Fruit fly (Drosophila melanogaster) whole organism, embryonic: ENCODE results near the gene grsm.

Experiments used
- Adf1 ChIP-seq: fragments of 200-800 bp; sonication (Bioruptor generic); IDR thresholded peaks from 2 replicates; pipeline ENCODE4 v1.3.6; 2022; ENCODE audit warnings: missing biosample characterization, missing genetic modification characterization
- Awh ChIP-seq: fragments of 200-800 bp; sonication (Bioruptor generic); IDR thresholded peaks from 2 replicates; pipeline ENCODE4, ENCODE4 v1.3.6; 2022; ENCODE audit warnings: missing biosample characterization, missing genetic modification characterization
- CG10321 ChIP-seq: fragments of 200-800 bp; sonication (Bioruptor generic); IDR thresholded peaks from 2 replicates; pipeline ENCODE4 v1.3.6; 2022; ENCODE audit warnings: missing biosample characterization, missing genetic modification characterization
- CG11695 ChIP-seq: fragments of 200-800 bp; sonication (Bioruptor generic); IDR thresholded peaks from 3 replicates; pipeline ENCODE4 v1.3.6; 2022; ENCODE audit warnings: missing biosample characterization, missing genetic modification characterization
- CG12236 ChIP-seq: fragments of 200-800 bp; sonication (Bioruptor generic); optimal IDR thresholded peaks from 2 replicates; lab custom pipeline; 2016; ENCODE audit warnings: missing biosample characterization, missing genetic modification characterization
- CG13424 ChIP-seq: fragments of 200-800 bp; sonication (Bioruptor generic); optimal IDR thresholded peaks from 2 replicates; lab custom pipeline; 2019; ENCODE audit warnings: missing biosample characterization, mild to moderate bottlenecking, missing genetic modification characterization, moderate library complexity
- CG1602 ChIP-seq: fragments of 200-800 bp; sonication (Bioruptor generic); optimal IDR thresholded peaks from 3 replicates; lab custom pipeline; 2016; ENCODE audit warnings: missing biosample characterization, missing genetic modification characterization
- CG17359 ChIP-seq: fragments of 200-800 bp; sonication (Bioruptor generic); optimal IDR thresholded peaks from 3 replicates; lab custom pipeline; 2018; ENCODE audit warnings: missing biosample characterization, mild to moderate bottlenecking, missing genetic modification characterization, moderate library complexity
- CG18599 ChIP-seq: fragments of 200-800 bp; sonication (Bioruptor generic); optimal IDR thresholded peaks from 3 replicates; lab custom pipeline; 2017; ENCODE audit warnings: missing biosample characterization, missing genetic modification characterization, mild to moderate bottlenecking, moderate library complexity, missing genetic modification reagents
- CG2875 ChIP-seq: fragments of 200-800 bp; sonication (Bioruptor generic); optimal IDR thresholded peaks from 2 replicates; lab custom pipeline; 2017; ENCODE audit warnings: missing biosample characterization, mild to moderate bottlenecking, missing genetic modification characterization, missing genetic modification reagents
- CG31365 ChIP-seq: fragments of 200-800 bp; sonication (Bioruptor generic); optimal IDR thresholded peaks from 2 replicates; lab custom pipeline; 2018; ENCODE audit warnings: missing biosample characterization, mild to moderate bottlenecking, missing genetic modification characterization
- CG4328 ChIP-seq: fragments of 200-800 bp; sonication (Bioruptor generic); optimal IDR thresholded peaks from 3 replicates; lab custom pipeline; 2017; ENCODE audit warnings: missing biosample characterization, missing genetic modification reagents, missing genetic modification characterization
- CG4854 ChIP-seq: fragments of 200-800 bp; sonication (Bioruptor generic); optimal IDR thresholded peaks from 2 replicates; lab custom pipeline; 2016; ENCODE audit warnings: missing biosample characterization, missing genetic modification characterization, inconsistent platforms
- CG5953 ChIP-seq: fragments of 200-800 bp; sonication (Bioruptor generic); IDR thresholded peaks from 2 replicates; pipeline ENCODE4 v1.3.6; 2022; ENCODE audit warnings: missing biosample characterization, missing genetic modification characterization
- CG6683 ChIP-seq: fragments of 200-800 bp; sonication (Bioruptor generic); optimal IDR thresholded peaks from 2 replicates; lab custom pipeline; 2017; ENCODE audit warnings: missing biosample characterization, mild to moderate bottlenecking, missing genetic modification characterization, missing genetic modification reagents
- CG8290 ChIP-seq, 3 experiments: fragments of 200-800 bp; sonication (Bioruptor generic); optimal IDR thresholded peaks; 2 replicates each; lab custom pipeline; 2016 to 2019; ENCODE audit warnings: missing biosample characterization in 3 of 3, missing genetic modification characterization in 3 of 3, mild to moderate bottlenecking in 2 of 3, moderate library complexity in 1 of 3
- CG9797 ChIP-seq: fragments of 200-800 bp; sonication (Bioruptor generic); optimal IDR thresholded peaks from 3 replicates; lab custom pipeline; 2018; ENCODE audit warnings: missing biosample characterization, mild to moderate bottlenecking, missing genetic modification characterization
- Doc2 ChIP-seq: fragments of 200-800 bp; sonication (Bioruptor generic); IDR thresholded peaks from 2 replicates; pipeline ENCODE4 v1.3.6; 2022; ENCODE audit warnings: missing biosample characterization, missing genetic modification characterization
- Eip74EF ChIP-seq, 2 experiments: fragments of 200-800 bp in 1 of 2; fragments of >200 bp in 1 of 2; sonication (Bioruptor generic) in 1 of 2; optimal IDR thresholded peaks; 2 replicates each; lab custom pipeline; 2017 to 2019; ENCODE audit warnings: missing biosample characterization in 2 of 2, missing genetic modification characterization in 2 of 2, mild to moderate bottlenecking in 1 of 2, moderate library complexity in 1 of 2
- H2.0 ChIP-seq: fragments of 200-800 bp; sonication (Bioruptor generic); IDR thresholded peaks from 2 replicates; pipeline ENCODE4 v1.3.6; 2022; ENCODE audit warnings: missing biosample characterization, missing genetic modification characterization
- Lpt ChIP-seq: fragments of >200 bp; optimal IDR thresholded peaks from 2 replicates; lab custom pipeline; 2018; ENCODE audit warnings: missing biosample characterization, missing genetic modification characterization
- MBD-R2 ChIP-seq: fragments of 200-800 bp; sonication (Bioruptor generic); IDR thresholded peaks from 2 replicates; pipeline ENCODE4 v1.3.6; 2022; ENCODE audit warnings: missing biosample characterization, missing genetic modification characterization
- MESR4 ChIP-seq: fragments of 200-800 bp; sonication (Bioruptor generic); optimal IDR thresholded peaks from 2 replicates; lab custom pipeline; 2018; ENCODE audit warnings: missing biosample characterization, mild to moderate bottlenecking, missing genetic modification characterization, moderate library complexity
- Nf-YB ChIP-seq: fragments of 200-800 bp; sonication (Bioruptor generic); optimal IDR thresholded peaks from 3 replicates; lab custom pipeline; 2019; ENCODE audit warnings: missing biosample characterization, mild to moderate bottlenecking, missing genetic modification characterization, moderate library complexity
- Nf-YC ChIP-seq: fragments of 200-800 bp; optimal IDR thresholded peaks from 3 replicates; lab custom pipeline; 2019; ENCODE audit warnings: missing biosample characterization, mild to moderate bottlenecking, missing genetic modification characterization, moderate library complexity
- Pdp1 ChIP-seq, 2 experiments: fragments of 200-800 bp; sonication (Bioruptor generic); optimal IDR thresholded peaks; 3 replicates each; lab custom pipeline; 2016; ENCODE audit warnings: missing biosample characterization in 2 of 2, missing genetic modification characterization in 2 of 2, mild to moderate bottlenecking in 1 of 2, moderate library complexity in 1 of 2
- Ravus ChIP-seq: fragments of 200-800 bp; sonication (Bioruptor generic); IDR thresholded peaks from 2 replicates; pipeline ENCODE4 v1.3.6; 2022; ENCODE audit warnings: missing biosample characterization, missing genetic modification characterization
- Rfx ChIP-seq: fragments of 200-800 bp; sonication (Bioruptor generic); IDR thresholded peaks from 2 replicates; pipeline ENCODE4 v1.3.6; 2022; ENCODE audit warnings: missing biosample characterization, missing genetic modification characterization
- Sox102F ChIP-seq: fragments of 200-800 bp; sonication (Bioruptor generic); optimal IDR thresholded peaks from 2 replicates; lab custom pipeline; 2018; ENCODE audit warnings: missing biosample characterization, mild to moderate bottlenecking, missing genetic modification characterization, moderate library complexity
- Vsx1 ChIP-seq: fragments of 200-800 bp; sonication (Bioruptor generic); optimal IDR thresholded peaks from 2 replicates; lab custom pipeline; 2017; ENCODE audit warnings: missing biosample characterization, mild to moderate bottlenecking, missing genetic modification characterization, missing genetic modification reagents
- aop ChIP-seq: fragments of 200-800 bp; sonication (Bioruptor generic); IDR thresholded peaks from 2 replicates; pipeline ENCODE4 v1.3.6; 2022; ENCODE audit warnings: missing biosample characterization, missing genetic modification characterization
- ash1 ChIP-seq: fragments of 200-800 bp; sonication (Bioruptor generic); optimal IDR thresholded peaks from 2 replicates; lab custom pipeline; 2018; ENCODE audit warnings: missing biosample characterization, mild to moderate bottlenecking, missing genetic modification characterization
- br ChIP-seq: fragments of >200 bp; optimal IDR thresholded peaks from 2 replicates; lab custom pipeline; 2017
- crol ChIP-seq: fragments of 200-800 bp; sonication (Bioruptor generic); IDR thresholded peaks from 2 replicates; pipeline ENCODE4 v1.3.6; 2022; ENCODE audit warnings: missing biosample characterization, missing genetic modification characterization
- dmrt11E ChIP-seq: fragments of 200-800 bp; sonication (Bioruptor generic); optimal IDR thresholded peaks from 3 replicates; lab custom pipeline; 2018; ENCODE audit warnings: missing biosample characterization, mild to moderate bottlenecking, missing genetic modification characterization, moderate library complexity
- esg ChIP-seq: fragments of 200-800 bp; sonication (Bioruptor generic); conservative IDR thresholded peaks from 2 replicates; pipeline ENCODE4 v1.3.6; 2022; ENCODE audit warnings: missing biosample characterization, missing genetic modification characterization
- eve ChIP-seq, 2 experiments: fragments of >200 bp; optimal IDR thresholded peaks; 2 replicates each; lab custom pipeline; 2017; ENCODE audit warnings: missing biosample characterization in 2 of 2, missing genetic modification characterization in 2 of 2
- gcm ChIP-seq: fragments of 200-800 bp; sonication (Bioruptor generic); optimal IDR thresholded peaks from 2 replicates; lab custom pipeline; 2019; ENCODE audit warnings: missing biosample characterization, mild to moderate bottlenecking, missing genetic modification characterization, moderate library complexity
- kni ChIP-seq: fragments of 200-800 bp; sonication (Bioruptor generic); optimal IDR thresholded peaks from 3 replicates; lab custom pipeline; 2017; ENCODE audit warnings: mild to moderate bottlenecking, missing biosample characterization, missing genetic modification reagents, missing genetic modification characterization
- oc ChIP-seq: fragments of 200-800 bp; sonication (Bioruptor generic); optimal IDR thresholded peaks from 2 replicates; lab custom pipeline; 2018; ENCODE audit warnings: missing biosample characterization, mild to moderate bottlenecking, missing genetic modification characterization, moderate library complexity
- pb ChIP-seq: fragments of 200-800 bp; sonication (Bioruptor generic); optimal IDR thresholded peaks from 3 replicates; lab custom pipeline; 2016; ENCODE audit warnings: missing biosample characterization, missing genetic modification characterization
- pros ChIP-seq: fragments of 200-800 bp; sonication (Bioruptor generic); optimal IDR thresholded peaks from 3 replicates; lab custom pipeline; 2019; ENCODE audit warnings: missing biosample characterization, mild to moderate bottlenecking, missing genetic modification characterization, moderate library complexity
- psq ChIP-seq: fragments of 200-800 bp; sonication (Bioruptor generic); optimal IDR thresholded peaks from 2 replicates; lab custom pipeline; 2017; ENCODE audit warnings: missing biosample characterization, missing genetic modification characterization
- rib ChIP-seq: fragments of 200-800 bp; sonication (Bioruptor generic); IDR thresholded peaks from 2 replicates; pipeline ENCODE4 v1.3.6; 2022; ENCODE audit warnings: missing biosample characterization, missing genetic modification characterization
- so ChIP-seq: fragments of 200-800 bp; sonication (Bioruptor generic); IDR thresholded peaks from 3 replicates; pipeline ENCODE4 v1.3.6; 2022; ENCODE audit warnings: missing biosample characterization, missing genetic modification characterization
- stwl ChIP-seq: fragments of 200-800 bp; sonication (Bioruptor generic); optimal IDR thresholded peaks from 3 replicates; lab custom pipeline; 2018; ENCODE audit warnings: missing biosample characterization, mild to moderate bottlenecking, missing genetic modification characterization, moderate library complexity
- tgo ChIP-seq: fragments of 200-800 bp; sonication (Bioruptor generic); IDR thresholded peaks from 3 replicates; pipeline ENCODE4 v1.3.6; 2022; ENCODE audit warnings: missing biosample characterization, missing genetic modification characterization
- unc-4 ChIP-seq: fragments of 200-800 bp; sonication (Bioruptor generic); IDR thresholded peaks from 2 replicates; pipeline ENCODE4 v1.3.6; 2022; ENCODE audit warnings: missing biosample characterization, missing genetic modification characterization; ENCODE audit not compliant: partially characterized antibody

Gene grsm

DNA sequence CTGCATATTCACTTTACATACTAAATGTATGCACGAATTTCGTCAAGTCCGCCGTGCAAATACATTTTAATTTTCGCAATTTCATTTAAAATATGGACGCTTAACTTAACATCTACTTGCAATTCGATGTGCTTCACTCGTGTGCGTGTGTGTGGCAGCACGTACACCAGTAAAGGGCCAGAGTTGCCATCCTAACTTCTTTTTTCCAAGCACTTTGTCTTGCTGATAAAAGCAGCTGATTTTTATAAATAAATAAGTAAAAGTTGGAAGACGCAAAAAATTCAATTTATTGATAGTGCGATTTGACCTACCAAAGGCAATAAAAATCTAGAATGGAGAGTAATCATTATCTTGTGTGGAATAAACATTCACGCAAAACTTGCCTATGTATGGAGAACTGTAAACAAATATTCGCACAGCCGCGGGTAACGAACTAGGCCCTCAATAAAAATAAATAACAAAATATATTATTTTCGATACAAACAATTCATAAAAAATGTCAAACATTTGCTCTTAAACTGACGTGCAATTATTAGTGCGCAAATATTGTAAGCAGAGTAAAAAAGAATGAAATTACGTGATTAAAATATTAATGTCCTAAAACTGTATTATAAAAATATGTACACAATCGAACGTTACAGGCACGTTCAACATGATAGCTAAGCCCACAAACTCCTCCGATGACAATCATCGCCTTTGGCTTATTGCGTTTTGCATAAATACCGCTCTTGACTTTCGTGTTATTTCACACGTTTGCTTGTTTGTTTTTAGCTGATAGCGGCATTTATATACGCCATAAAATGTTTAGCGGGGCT lies 14.9 kb upstream of the grsm start (continued):
- TF ChIP-seq br (lab: Kevin White, UChicago) (no peak), CG10321 (GFP tag; lab: Robert Waterston, UW) (no peak), H2.0 (GFP tag; lab: Robert Waterston, UW) (no peak), CG6683 (GFP tag; lab: Kevin White, UChicago) (peak; percentile 6), tgo (GFP tag; lab: Robert Waterston, UW) (peak; percentile 43; the same call in 1 of the 3 replicates), Adf1 (GFP tag; lab: Robert Waterston, UW) (no peak), Vsx1 (GFP tag; lab: Kevin White, UChicago) (peak; percentile 64), esg (GFP tag; lab: Robert Waterston, UW) (peak; percentile 75), so (GFP tag; lab: Robert Waterston, UW) (peak; percentile 86), eve (GFP tag; optimal IDR thresholded peaks at IDR 0.05; lab: Kevin White, UChicago) (no peak), CG12236 (peak; percentile 2), CG8290 (GFP tag; optimal IDR thresholded peaks at IDR 0.05; lab: Kevin White, UChicago) (no peak), CG8290 (tag; optimal IDR thresholded peaks at IDR 0.05; lab: Kevin White, UChicago) (peak in 1 of 2 experiments; percentile 60), CG11695 (peak; percentile 56), oc (tag; lab: Kevin White, UChicago) (peak; percentile 40), psq (GFP tag; lab: Kevin White, UChicago) (no peak), CG17359 (tag; lab: Kevin White, UChicago) (peak; percentile 65), CG1602 (GFP tag; lab: Kevin White, UChicago) (peak; percentile 44), Awh (GFP tag; lab: Robert Waterston, UW) (peak; percentile 64; the same call in 1 of the 2 replicates), unc-4 (GFP tag; lab: Robert Waterston, UW) (no peak), Lpt (GFP tag; lab: Kevin White, UChicago) (no peak), CG18599 (GFP tag; lab: Kevin White, UChicago) (peak; percentile 81), Pdp1 (GFP tag; optimal IDR thresholded peaks at IDR 0.05; lab: Kevin White, UChicago) (peak in 1 of 2 experiments; percentile 4), rib (GFP tag; lab: Robert Waterston, UW) (peak; percentile 43; the same call in 1 of the 2 replicates), CG9797 (GFP tag; lab: Kevin White, UChicago) (no peak), CG5953 (no peak), CG31365 (no peak), gcm (GFP tag; lab: Kevin White, UChicago) (peak; percentile 38), ash1 (no peak), CG13424 (peak; percentile 73), CG4328 (GFP tag; lab: Kevin White, UChicago) (peak; percentile 58), MBD-R2 (GFP tag; lab: Robert Waterston, UW) (0 out of 2 replicates have a peak, but pooled peaks have one; percentile 24), Doc2 (no peak), MESR4 (GFP tag; lab: Kevin White, UChicago) (peak; percentile 10), Nf-YC (peak; percentile 55), dmrt11E (tag; lab: Kevin White, UChicago) (peak; percentile 53), Sox102F (GFP tag; lab: Kevin White, UChicago) (peak; percentile 75), pb (GFP tag; lab: Kevin White, UChicago) (no peak), CG4854 (GFP tag; lab: Kevin White, UChicago) (no peak), stwl (tag; lab: Kevin White, UChicago) (peak; percentile 44), Ravus (GFP tag; lab: Robert Waterston, UW) (no peak; the same call in 1 of the 2 replicates), kni (GFP tag; lab: Kevin White, UChicago) (peak; percentile 29), Rfx (GFP tag; lab: Robert Waterston, UW) (peak; percentile 80; the same call in 1 of the 2 replicates), CG2875 (no peak), aop (GFP tag; lab: Robert Waterston, UW) (no peak), crol (GFP tag; lab: Robert Waterston, UW) (no peak), Nf-YB (GFP tag; lab: Kevin White, UChicago) (peak; percentile 52), pros (GFP tag; lab: Kevin White, UChicago) (no peak), Eip74EF (GFP tag; optimal IDR thresholded peaks at IDR 0.05; lab: Kevin White, UChicago) (no peak)
